Fruit fly (Drosophila melanogaster) S2 (cell line): ENCODE data around the gene nub.

ENCODE experiments used
- CG8478 ChIP-seq: fragments of >200 bp; optimal IDR thresholded peaks from 2 replicates; lab custom pipeline; 2018
- CTCF ChIP-seq, 2 experiments: fragments of >200 bp; optimal IDR thresholded peaks; 2 replicates each; lab custom pipeline; 2018

DNA sequence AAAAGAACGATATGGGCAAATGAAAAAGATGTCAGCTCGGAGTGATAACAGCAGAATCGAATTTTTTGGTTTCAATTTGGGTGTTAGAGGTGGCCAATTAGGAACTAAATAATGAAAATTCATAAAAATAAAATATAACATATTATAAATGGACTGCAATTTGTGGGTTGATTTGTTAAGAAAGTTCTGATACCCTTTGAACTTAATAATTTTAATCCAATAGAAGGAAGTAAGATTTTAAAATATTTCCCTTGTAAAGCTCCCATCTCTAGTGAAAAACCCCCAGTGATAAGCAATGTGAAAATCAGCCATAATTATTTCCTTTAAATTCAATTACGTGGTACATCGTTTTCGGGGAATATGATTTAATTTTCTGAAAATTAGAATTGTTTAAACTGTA lies 56.9 kb downstream of the nub start:
- TF ChIP-seq CG8478 (lab: Kevin White, UChicago) (no peak), CTCF (optimal IDR thresholded peaks at IDR 0.05; lab: Kevin White, UChicago) (no peak)
